Fruit fly (Drosophila melanogaster) whole organism, embryonic: ENCODE data around the gene hyd.
A peak's percentile ranks its signal among the peaks of the same experiment; 100 is the strongest.

ENCODE experiments used
- CG10366 ChIP-seq: fragments of 200-800 bp; sonication (Bioruptor generic); IDR thresholded peaks from 2 replicates; pipeline ENCODE4 v1.3.6; 2022; ENCODE audit warnings: missing biosample characterization, missing genetic modification characterization
- CG10543 ChIP-seq: fragments of 200-800 bp; sonication (Bioruptor generic); optimal IDR thresholded peaks from 3 replicates; lab custom pipeline; 2017; ENCODE audit warnings: missing biosample characterization, mild to moderate bottlenecking, missing genetic modification characterization, moderate library complexity
- CG10979 ChIP-seq: fragments of 200-800 bp; sonication (Bioruptor generic); optimal IDR thresholded peaks from 2 replicates; lab custom pipeline; 2018; ENCODE audit warnings: missing biosample characterization, mild to moderate bottlenecking, missing genetic modification characterization, moderate library complexity
- CG11085 ChIP-seq: fragments of 200-800 bp; sonication (Bioruptor generic); IDR thresholded peaks from 2 replicates; pipeline ENCODE4 v1.3.6; 2022; ENCODE audit warnings: missing biosample characterization, missing genetic modification characterization
- CG12236 ChIP-seq: fragments of 200-800 bp; sonication (Bioruptor generic); optimal IDR thresholded peaks from 2 replicates; lab custom pipeline; 2016; ENCODE audit warnings: missing biosample characterization, missing genetic modification characterization
- CG12391 ChIP-seq: fragments of 200-800 bp; sonication (Bioruptor generic); optimal IDR thresholded peaks from 3 replicates; lab custom pipeline; 2018; ENCODE audit warnings: missing biosample characterization, mild to moderate bottlenecking, missing genetic modification characterization, moderate library complexity
- CG14667 ChIP-seq: fragments of 200-800 bp; sonication (Bioruptor generic); IDR thresholded peaks from 2 replicates; pipeline ENCODE4 v1.3.6; 2022; ENCODE audit warnings: missing biosample characterization, missing genetic modification characterization
- CG14710 ChIP-seq: fragments of 200-800 bp; sonication (Bioruptor generic); optimal IDR thresholded peaks from 3 replicates; lab custom pipeline; 2019; ENCODE audit warnings: missing biosample characterization, mild to moderate bottlenecking, missing genetic modification characterization, moderate library complexity
- CG1603 ChIP-seq: fragments of 200-800 bp; sonication (Bioruptor generic); optimal IDR thresholded peaks from 2 replicates; lab custom pipeline; 2019; ENCODE audit warnings: missing biosample characterization, mild to moderate bottlenecking, missing genetic modification characterization, moderate library complexity
- CG17912 ChIP-seq: fragments of 200-800 bp; sonication (Bioruptor generic); optimal IDR thresholded peaks from 2 replicates; lab custom pipeline; 2018; ENCODE audit warnings: missing biosample characterization, mild to moderate bottlenecking, missing genetic modification characterization
- CG2116 ChIP-seq: fragments of 200-800 bp; sonication (Bioruptor generic); optimal IDR thresholded peaks from 3 replicates; lab custom pipeline; 2018; ENCODE audit warnings: missing biosample characterization, mild to moderate bottlenecking, missing genetic modification characterization
- CG2120 ChIP-seq: fragments of 200-800 bp; sonication (Bioruptor generic); optimal IDR thresholded peaks from 3 replicates; lab custom pipeline; 2016; ENCODE audit warnings: missing biosample characterization, missing genetic modification characterization
- CG2129 ChIP-seq: fragments of 200-800 bp; sonication (Bioruptor generic); IDR thresholded peaks from 2 replicates; pipeline ENCODE4 v1.3.6; 2022; ENCODE audit warnings: missing biosample characterization, missing genetic modification characterization; ENCODE audit not compliant: partially characterized antibody
- CG30431 ChIP-seq: fragments of 200-800 bp; sonication (Bioruptor generic); optimal IDR thresholded peaks from 2 replicates; lab custom pipeline; 2017; ENCODE audit warnings: missing biosample characterization, missing genetic modification characterization
- CG31365 ChIP-seq: fragments of 200-800 bp; sonication (Bioruptor generic); optimal IDR thresholded peaks from 2 replicates; lab custom pipeline; 2018; ENCODE audit warnings: missing biosample characterization, mild to moderate bottlenecking, missing genetic modification characterization
- CG33213 ChIP-seq: fragments of 200-800 bp; sonication (Bioruptor generic); optimal IDR thresholded peaks from 3 replicates; lab custom pipeline; 2016; ENCODE audit warnings: missing biosample characterization, missing genetic modification characterization
- CG3838 ChIP-seq: fragments of 200-800 bp; sonication (Bioruptor generic); optimal IDR thresholded peaks from 3 replicates; lab custom pipeline; 2016; ENCODE audit warnings: missing biosample characterization, missing genetic modification characterization
- CG3995 ChIP-seq: fragments of 200-800 bp; sonication (Bioruptor generic); optimal IDR thresholded peaks from 3 replicates; lab custom pipeline; 2016; ENCODE audit warnings: missing biosample characterization, missing genetic modification characterization
- CG4820 ChIP-seq: fragments of 200-800 bp; sonication (Bioruptor generic); optimal IDR thresholded peaks from 3 replicates; lab custom pipeline; 2016; ENCODE audit warnings: missing biosample characterization, missing genetic modification characterization
- CG6689 ChIP-seq: fragments of 200-800 bp; sonication (Bioruptor generic); IDR thresholded peaks from 2 replicates; pipeline ENCODE4 v1.3.6; 2022; ENCODE audit warnings: missing biosample characterization, missing genetic modification characterization
- CG7556 ChIP-seq: fragments of 200-800 bp; sonication (Bioruptor generic); optimal IDR thresholded peaks from 2 replicates; lab custom pipeline; 2017; ENCODE audit warnings: missing biosample characterization, mild to moderate bottlenecking, missing genetic modification characterization
- CG7839 ChIP-seq: fragments of 200-800 bp; sonication (Bioruptor generic); optimal IDR thresholded peaks from 3 replicates; lab custom pipeline; 2018; ENCODE audit warnings: missing biosample characterization, mild to moderate bottlenecking, missing genetic modification characterization, moderate library complexity
- CG8765 ChIP-seq: fragments of 200-800 bp; sonication (Bioruptor generic); IDR thresholded peaks from 2 replicates; pipeline ENCODE4 v1.3.6; 2022; ENCODE audit warnings: missing biosample characterization, missing genetic modification characterization
- D19B ChIP-seq: fragments of 200-800 bp; sonication (Bioruptor generic); optimal IDR thresholded peaks from 2 replicates; lab custom pipeline; 2017; ENCODE audit warnings: missing biosample characterization, mild to moderate bottlenecking, missing genetic modification characterization
- Dp ChIP-seq: fragments of 200-800 bp; sonication (Bioruptor generic); optimal IDR thresholded peaks from 2 replicates; lab custom pipeline; 2018; ENCODE audit warnings: missing biosample characterization, mild to moderate bottlenecking, missing genetic modification characterization, moderate library complexity
- E2f2 ChIP-seq: fragments of 200-800 bp; sonication (Bioruptor generic); IDR thresholded peaks from 2 replicates; pipeline ENCODE4 v1.3.6; 2022; ENCODE audit warnings: missing biosample characterization, missing genetic modification characterization
- HHEX ChIP-seq: fragments of 200-800 bp; sonication (Bioruptor generic); optimal IDR thresholded peaks from 3 replicates; lab custom pipeline; 2017; ENCODE audit warnings: missing biosample characterization, mild to moderate bottlenecking, missing genetic modification characterization, missing genetic modification reagents
- HLH54F ChIP-seq: fragments of 200-800 bp; sonication (Bioruptor generic); optimal IDR thresholded peaks from 3 replicates; lab custom pipeline; 2016; ENCODE audit warnings: missing biosample characterization, missing genetic modification characterization
- MESR4 ChIP-seq: fragments of 200-800 bp; sonication (Bioruptor generic); optimal IDR thresholded peaks from 2 replicates; lab custom pipeline; 2018; ENCODE audit warnings: missing biosample characterization, mild to moderate bottlenecking, missing genetic modification characterization, moderate library complexity
- Mrtf ChIP-seq: fragments of 200-800 bp; sonication (Bioruptor generic); IDR thresholded peaks from 3 replicates; pipeline ENCODE4 v1.3.6; 2022; ENCODE audit warnings: missing biosample characterization, missing genetic modification characterization
- NFAT ChIP-seq: fragments of 200-800 bp; sonication (Bioruptor generic); IDR thresholded peaks from 2 replicates; pipeline ENCODE4 v1.3.6; 2022; ENCODE audit warnings: missing biosample characterization, missing genetic modification characterization
- NK7.1 ChIP-seq: fragments of 200-800 bp; sonication (Bioruptor generic); optimal IDR thresholded peaks from 3 replicates; lab custom pipeline; 2016; ENCODE audit warnings: missing biosample characterization, missing genetic modification characterization
- Nf-YC ChIP-seq: fragments of 200-800 bp; optimal IDR thresholded peaks from 3 replicates; lab custom pipeline; 2019; ENCODE audit warnings: missing biosample characterization, mild to moderate bottlenecking, missing genetic modification characterization, moderate library complexity
- Optix ChIP-seq: fragments of 200-800 bp; sonication (Bioruptor generic); IDR thresholded peaks from 3 replicates; pipeline ENCODE4 v1.3.6; 2022; ENCODE audit warnings: missing biosample characterization, missing genetic modification characterization
- Xrp1 ChIP-seq: fragments of 200-800 bp; sonication (Bioruptor generic); IDR thresholded peaks from 2 replicates; pipeline ENCODE4 v1.3.6; 2022; ENCODE audit warnings: missing biosample characterization, missing genetic modification characterization
- az2 ChIP-seq: fragments of 200-800 bp; sonication (Bioruptor generic); optimal IDR thresholded peaks from 3 replicates; lab custom pipeline; 2016; ENCODE audit warnings: missing biosample characterization, missing genetic modification characterization
- cato ChIP-seq: fragments of 200-800 bp; sonication (Bioruptor generic); optimal IDR thresholded peaks from 2 replicates; lab custom pipeline; 2016; ENCODE audit warnings: missing biosample characterization, missing genetic modification characterization, borderline replicate concordance
- chn ChIP-seq: fragments of 200-800 bp; sonication (Bioruptor generic); optimal IDR thresholded peaks from 2 replicates; lab custom pipeline; 2016; ENCODE audit warnings: missing biosample characterization, missing genetic modification characterization
- en ChIP-seq: fragments of 200-800 bp; sonication (Bioruptor generic); optimal IDR thresholded peaks from 2 replicates; lab custom pipeline; 2016; ENCODE audit warnings: missing biosample characterization, missing genetic modification characterization
- fru ChIP-seq: fragments of >200 bp; optimal IDR thresholded peaks from 2 replicates; lab custom pipeline; 2017
- grau ChIP-seq: fragments of 200-800 bp; optimal IDR thresholded peaks from 3 replicates; lab custom pipeline; 2019; ENCODE audit warnings: missing biosample characterization, mild to moderate bottlenecking, missing genetic modification characterization, moderate library complexity
- gsb-n ChIP-seq: fragments of 200-800 bp; sonication (Bioruptor generic); optimal IDR thresholded peaks from 3 replicates; lab custom pipeline; 2018; ENCODE audit warnings: missing biosample characterization, mild to moderate bottlenecking, missing genetic modification characterization
- hbn ChIP-seq: fragments of 200-800 bp; sonication (Bioruptor generic); IDR thresholded peaks from 2 replicates; pipeline ENCODE4 v1.3.6; 2022; ENCODE audit warnings: missing biosample characterization, missing genetic modification characterization; ENCODE audit not compliant: partially characterized antibody
- lov ChIP-seq, 2 experiments: fragments of 200-800 bp in 1 of 2; fragments of >200 bp in 1 of 2; sonication (Bioruptor generic) in 1 of 2; IDR thresholded peaks in 1 of 2; optimal IDR thresholded peaks in 1 of 2; 2 replicates in 1 of 2; 3 replicates in 1 of 2; pipeline versions ENCODE4 v1.3.6 to Lab custom; 2017 to 2022; ENCODE audit warnings: missing biosample characterization in 1 of 2, missing genetic modification characterization in 1 of 2
- pnt ChIP-seq: fragments of 200-800 bp; sonication (Bioruptor generic); optimal IDR thresholded peaks from 3 replicates; lab custom pipeline; 2016; ENCODE audit warnings: missing biosample characterization, missing genetic modification characterization
- prd ChIP-seq, 3 experiments: fragments of >200 bp in 2 of 3; fragments of 200-800 bp in 1 of 3; sonication (Bioruptor generic) in 1 of 3; optimal IDR thresholded peaks in 2 of 3; IDR thresholded peaks in 1 of 3; 2 replicates in 2 of 3; 3 replicates in 1 of 3; pipeline versions ENCODE4 v1.3.6 to Lab custom; 2017 to 2022; ENCODE audit warnings: missing biosample characterization in 1 of 3, missing genetic modification characterization in 1 of 3
- rib ChIP-seq: fragments of 200-800 bp; sonication (Bioruptor generic); IDR thresholded peaks from 2 replicates; pipeline ENCODE4 v1.3.6; 2022; ENCODE audit warnings: missing biosample characterization, missing genetic modification characterization
- scrt ChIP-seq: fragments of 200-800 bp; sonication (Bioruptor generic); optimal IDR thresholded peaks from 2 replicates; lab custom pipeline; 2018; ENCODE audit warnings: missing biosample characterization, mild to moderate bottlenecking, missing genetic modification characterization, moderate library complexity
- slbo ChIP-seq: fragments of 200-800 bp; sonication (Bioruptor generic); IDR thresholded peaks from 2 replicates; pipeline ENCODE4 v1.3.6; 2022; ENCODE audit warnings: missing biosample characterization, missing genetic modification characterization
- sug ChIP-seq: fragments of 200-800 bp; optimal IDR thresholded peaks from 2 replicates; lab custom pipeline; 2019; ENCODE audit warnings: missing biosample characterization, mild to moderate bottlenecking, missing genetic modification characterization, moderate library complexity
- tup ChIP-seq: fragments of 200-800 bp; sonication (Bioruptor generic); optimal IDR thresholded peaks from 2 replicates; lab custom pipeline; 2016; ENCODE audit warnings: missing biosample characterization, mild to moderate bottlenecking, missing genetic modification characterization, moderate library complexity

The hyd gene

DNA sequence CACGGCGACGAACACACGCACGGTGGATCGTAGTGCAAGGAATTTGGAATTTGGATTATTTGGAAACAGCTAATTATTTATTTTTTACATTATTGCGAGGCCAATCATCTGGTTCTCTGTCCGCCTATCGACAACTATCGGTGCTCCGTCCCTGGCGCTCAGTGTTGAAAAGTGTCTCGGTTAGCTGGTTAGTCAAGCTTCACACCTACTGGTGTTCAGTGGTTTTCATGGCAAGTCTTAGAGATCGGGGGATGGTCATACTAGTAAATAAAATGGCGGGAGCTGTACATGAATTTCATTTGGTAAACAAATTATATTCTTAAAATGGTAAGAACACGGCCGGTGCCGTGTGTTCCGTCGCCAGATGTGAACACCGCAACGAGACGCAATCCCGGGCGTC is 14.5 kb downstream of the hyd start, which contains the start of the genes trbd and dmt (continued):
- no peak for TF ChIP-seq CG12391 (tag; lab: Kevin White, UChicago)
- no peak for TF ChIP-seq CG10366
- peak; percentile 75 for TF ChIP-seq chn
- TF ChIP-seq CG30431, result no peak
- no peak for TF ChIP-seq Optix
- TF ChIP-seq HLH54F, result peak; percentile 74
- TF ChIP-seq CG6689 (GFP tag; lab: Robert Waterston, UW), result no peak
- TF ChIP-seq CG3995 (GFP tag; lab: Kevin White, UChicago), result peak; percentile 52
- no peak for TF ChIP-seq grau (tag; lab: Kevin White, UChicago)
- no peak for TF ChIP-seq CG7556 (GFP tag; lab: Kevin White, UChicago)
- no peak for TF ChIP-seq CG31365
- TF ChIP-seq NK7.1 (GFP tag; lab: Kevin White, UChicago), result peak; percentile 38
- no peak for TF ChIP-seq en (GFP tag; lab: Kevin White, UChicago)
- no peak for TF ChIP-seq CG12236
- peak; percentile 81 for TF ChIP-seq CG2116
- no peak for TF ChIP-seq gsb-n (tag; lab: Kevin White, UChicago)
- peak; percentile 92 for TF ChIP-seq CG33213 (GFP tag; lab: Kevin White, UChicago)
- no peak for TF ChIP-seq az2 (GFP tag; lab: Kevin White, UChicago)
- TF ChIP-seq CG14710 (tag; lab: Kevin White, UChicago), result no peak
- TF ChIP-seq CG11085 (GFP tag; lab: Robert Waterston, UW), result no peak
- TF ChIP-seq E2f2 (GFP tag; lab: Robert Waterston, UW), result no peak
- no peak for TF ChIP-seq fru (lab: Kevin White, UChicago)
- TF ChIP-seq NFAT (GFP tag; lab: Robert Waterston, UW), result no peak
- peak; percentile 30 for TF ChIP-seq CG4820
- TF ChIP-seq CG3838 (GFP tag; lab: Kevin White, UChicago), result no peak
- TF ChIP-seq Dp (GFP tag; lab: Kevin White, UChicago), result peak; percentile 84
- no peak for TF ChIP-seq Mrtf (GFP tag; lab: Robert Waterston, UW)
- no peak for TF ChIP-seq rib (GFP tag; lab: Robert Waterston, UW)
- no peak for TF ChIP-seq sug (tag; lab: Kevin White, UChicago)
- no peak for TF ChIP-seq lov (optimal IDR thresholded peaks at IDR 0.05; lab: Kevin White, UChicago)
- TF ChIP-seq lov (GFP tag; IDR thresholded peaks at IDR 0.05; lab: Robert Waterston, UW), result no peak
- peak; percentile 4 for TF ChIP-seq tup (GFP tag; lab: Kevin White, UChicago)
- no peak for TF ChIP-seq Xrp1 (GFP tag; lab: Robert Waterston, UW)
- TF ChIP-seq hbn (GFP tag; lab: Robert Waterston, UW), result no peak
- TF ChIP-seq CG17912 (GFP tag; lab: Kevin White, UChicago), result peak; percentile 56
- TF ChIP-seq CG1603 (tag; lab: Kevin White, UChicago), result peak; percentile 93
- TF ChIP-seq Nf-YC (tag; lab: Kevin White, UChicago), result no peak
- TF ChIP-seq cato (GFP tag; lab: Kevin White, UChicago), result no peak
- no peak for TF ChIP-seq CG10543 (GFP tag; lab: Kevin White, UChicago)
- TF ChIP-seq HHEX (GFP tag; lab: Kevin White, UChicago), result no peak
- TF ChIP-seq MESR4 (GFP tag; lab: Kevin White, UChicago), result peak; percentile 94
- peak; percentile 34 for TF ChIP-seq CG10979 (tag; lab: Kevin White, UChicago)
- no peak for TF ChIP-seq D19B
- TF ChIP-seq CG8765 (GFP tag; lab: Robert Waterston, UW), result no peak
- TF ChIP-seq scrt (GFP tag; lab: Kevin White, UChicago), result no peak
- TF ChIP-seq CG14667, result no peak
- peak; percentile 29 for TF ChIP-seq pnt (GFP tag; lab: Kevin White, UChicago)
- TF ChIP-seq prd (optimal IDR thresholded peaks at IDR 0.05; lab: Kevin White, UChicago), result no peak
- no peak for TF ChIP-seq prd (GFP tag; IDR thresholded peaks at IDR 0.05; lab: Robert Waterston, UW)
- TF ChIP-seq CG2120 (GFP tag; lab: Kevin White, UChicago), result no peak
- no peak for TF ChIP-seq slbo
- no peak for TF ChIP-seq CG2129 (GFP tag; lab: Robert Waterston, UW)
- TF ChIP-seq CG7839 (tag; lab: Kevin White, UChicago), result no peak
